Fruit fly (Drosophila melanogaster) whole organism, embryonic: ENCODE results near the gene haf.

Experiments used
- Ada2b ChIP-seq: fragments of 200-800 bp; sonication (Bioruptor generic); IDR thresholded peaks from 2 replicates; pipeline ENCODE4 v1.3.6; 2022; ENCODE audit warnings: missing biosample characterization, missing genetic modification characterization
- Atf3 ChIP-seq: fragments of 200-800 bp; sonication (Bioruptor generic); optimal IDR thresholded peaks from 3 replicates; lab custom pipeline; 2016; ENCODE audit warnings: missing biosample characterization, missing genetic modification characterization
- CG11247 ChIP-seq: fragments of 200-800 bp; sonication (Bioruptor generic); IDR thresholded peaks from 2 replicates; pipeline ENCODE4 v1.3.6; 2022; ENCODE audit warnings: missing biosample characterization, missing genetic modification characterization
- CG11398 ChIP-seq: fragments of 200-800 bp; sonication (Bioruptor generic); optimal IDR thresholded peaks from 2 replicates; lab custom pipeline; 2016; ENCODE audit warnings: missing biosample characterization, missing genetic modification characterization
- CG12391 ChIP-seq: fragments of 200-800 bp; sonication (Bioruptor generic); optimal IDR thresholded peaks from 3 replicates; lab custom pipeline; 2018; ENCODE audit warnings: missing biosample characterization, mild to moderate bottlenecking, missing genetic modification characterization, moderate library complexity
- CG14710 ChIP-seq: fragments of 200-800 bp; sonication (Bioruptor generic); optimal IDR thresholded peaks from 3 replicates; lab custom pipeline; 2019; ENCODE audit warnings: missing biosample characterization, mild to moderate bottlenecking, missing genetic modification characterization, moderate library complexity
- CG14965 ChIP-seq: fragments of 200-800 bp; sonication (Bioruptor generic); optimal IDR thresholded peaks from 2 replicates; lab custom pipeline; 2016; ENCODE audit warnings: missing biosample characterization, missing genetic modification characterization, borderline replicate concordance
- CG17328 ChIP-seq: fragments of 200-800 bp; sonication (Bioruptor generic); IDR thresholded peaks from 2 replicates; pipeline ENCODE4 v1.3.6; 2022; ENCODE audit warnings: missing biosample characterization, missing genetic modification characterization
- CG17568 ChIP-seq: fragments of 200-800 bp; sonication (Bioruptor generic); optimal IDR thresholded peaks from 2 replicates; lab custom pipeline; 2018; ENCODE audit warnings: missing biosample characterization, mild to moderate bottlenecking, missing genetic modification characterization, moderate library complexity
- CG31224 ChIP-seq: fragments of 200-800 bp; sonication (Bioruptor generic); IDR thresholded peaks from 2 replicates; pipeline ENCODE4 v1.3.6; 2022; ENCODE audit warnings: missing biosample characterization, missing genetic modification characterization
- CG31441 ChIP-seq: fragments of 200-800 bp; sonication (Bioruptor generic); IDR thresholded peaks from 2 replicates; pipeline ENCODE4 v1.3.6; 2022; ENCODE audit warnings: missing biosample characterization, missing genetic modification characterization
- CG4404 ChIP-seq: fragments of 200-800 bp; sonication (Bioruptor generic); IDR thresholded peaks from 2 replicates; pipeline ENCODE4 v1.3.6; 2022; ENCODE audit warnings: missing biosample characterization, missing genetic modification characterization
- CG6683 ChIP-seq: fragments of 200-800 bp; sonication (Bioruptor generic); optimal IDR thresholded peaks from 2 replicates; lab custom pipeline; 2017; ENCODE audit warnings: missing biosample characterization, mild to moderate bottlenecking, missing genetic modification characterization, missing genetic modification reagents
- CG6791 ChIP-seq: fragments of 200-800 bp; sonication (Bioruptor generic); IDR thresholded peaks from 3 replicates; pipeline ENCODE4 v1.3.6; 2022; ENCODE audit warnings: missing biosample characterization, missing genetic modification characterization; ENCODE audit not compliant: partially characterized antibody
- CG7556 ChIP-seq: fragments of 200-800 bp; sonication (Bioruptor generic); optimal IDR thresholded peaks from 2 replicates; lab custom pipeline; 2017; ENCODE audit warnings: missing biosample characterization, mild to moderate bottlenecking, missing genetic modification characterization
- CG7963 ChIP-seq: fragments of 200-800 bp; sonication (Bioruptor generic); IDR thresholded peaks from 3 replicates; pipeline ENCODE4 v1.3.6; 2022; ENCODE audit warnings: missing biosample characterization, missing genetic modification characterization; ENCODE audit not compliant: partially characterized antibody
- CG8359 ChIP-seq: fragments of 200-800 bp; sonication (Bioruptor generic); optimal IDR thresholded peaks from 2 replicates; lab custom pipeline; 2017; ENCODE audit warnings: missing biosample characterization, mild to moderate bottlenecking, missing genetic modification characterization, borderline replicate concordance
- CHES-1-like ChIP-seq: fragments of 200-800 bp; sonication (Bioruptor generic); optimal IDR thresholded peaks from 2 replicates; lab custom pipeline; 2016; ENCODE audit warnings: missing biosample characterization, missing genetic modification characterization
- Gsc ChIP-seq: fragments of 200-800 bp; sonication (Bioruptor generic); IDR thresholded peaks from 2 replicates; pipeline ENCODE4 v1.3.6; 2022; ENCODE audit warnings: missing biosample characterization, missing genetic modification characterization
- NC2β ChIP-seq: fragments of 200-800 bp; sonication (Bioruptor generic); optimal IDR thresholded peaks from 2 replicates; lab custom pipeline; 2016; ENCODE audit warnings: missing biosample characterization, missing genetic modification characterization
- Neu2 ChIP-seq: fragments of 200-800 bp; sonication (Bioruptor generic); optimal IDR thresholded peaks from 3 replicates; lab custom pipeline; 2016; ENCODE audit warnings: missing biosample characterization, missing genetic modification characterization, borderline replicate concordance
- NfI ChIP-seq: fragments of 200-800 bp; sonication (Bioruptor generic); optimal IDR thresholded peaks from 3 replicates; lab custom pipeline; 2018; ENCODE audit warnings: missing biosample characterization, mild to moderate bottlenecking, missing genetic modification characterization, moderate library complexity
- Sox100B ChIP-seq: fragments of 200-800 bp; sonication (Bioruptor generic); optimal IDR thresholded peaks from 3 replicates; lab custom pipeline; 2018; ENCODE audit warnings: missing biosample characterization, mild to moderate bottlenecking, missing genetic modification characterization
- Sox102F ChIP-seq: fragments of 200-800 bp; sonication (Bioruptor generic); optimal IDR thresholded peaks from 2 replicates; lab custom pipeline; 2018; ENCODE audit warnings: missing biosample characterization, mild to moderate bottlenecking, missing genetic modification characterization, moderate library complexity
- Spps ChIP-seq: fragments of 200-800 bp; sonication (Bioruptor generic); optimal IDR thresholded peaks from 2 replicates; lab custom pipeline; 2018; ENCODE audit warnings: missing biosample characterization, mild to moderate bottlenecking, missing genetic modification characterization
- Ssrp ChIP-seq: fragments of 200-800 bp; sonication (Bioruptor generic); optimal IDR thresholded peaks from 2 replicates; lab custom pipeline; 2018; ENCODE audit warnings: missing biosample characterization, mild to moderate bottlenecking, missing genetic modification characterization, moderate library complexity
- Usf ChIP-seq: fragments of 200-800 bp; sonication (Bioruptor generic); optimal IDR thresholded peaks from 2 replicates; lab custom pipeline; 2017; ENCODE audit warnings: missing genotype, missing biosample characterization, missing genetic modification characterization
- YL-1 ChIP-seq: fragments of 200-800 bp; sonication (Bioruptor generic); optimal IDR thresholded peaks from 3 replicates; lab custom pipeline; 2017; ENCODE audit warnings: missing biosample characterization, mild to moderate bottlenecking, missing genetic modification characterization
- ac ChIP-seq: fragments of 200-800 bp; sonication (Bioruptor generic); optimal IDR thresholded peaks from 3 replicates; lab custom pipeline; 2017; ENCODE audit warnings: missing biosample characterization, mild to moderate bottlenecking, missing genetic modification characterization
- al ChIP-seq: fragments of 200-800 bp; sonication (Bioruptor generic); IDR thresholded peaks from 2 replicates; pipeline ENCODE4 v1.3.6; 2022; ENCODE audit warnings: missing biosample characterization, missing genetic modification characterization
- ap ChIP-seq: fragments of 200-800 bp; sonication (Bioruptor generic); IDR thresholded peaks from 2 replicates; pipeline ENCODE4 v1.3.6; 2022; ENCODE audit warnings: missing biosample characterization, missing genetic modification characterization
- bab2 ChIP-seq: fragments of 200-800 bp; sonication (Bioruptor generic); optimal IDR thresholded peaks from 2 replicates; lab custom pipeline; 2016; ENCODE audit warnings: missing biosample characterization, missing genetic modification characterization
- bbx ChIP-seq: fragments of 200-800 bp; sonication (Bioruptor generic); IDR thresholded peaks from 2 replicates; pipeline ENCODE4 v1.3.6; 2022; ENCODE audit warnings: missing biosample characterization, missing genetic modification characterization; ENCODE audit not compliant: partially characterized antibody
- chinmo ChIP-seq: fragments of 200-800 bp; sonication (Bioruptor generic); IDR thresholded peaks from 4 replicates; pipeline ENCODE4 v1.3.6; 2022; ENCODE audit warnings: missing biosample characterization, missing genetic modification characterization; ENCODE audit not compliant: partially characterized antibody
- fd96Cb ChIP-seq: fragments of 200-800 bp; sonication (Bioruptor generic); optimal IDR thresholded peaks from 2 replicates; lab custom pipeline; 2018; ENCODE audit warnings: missing biosample characterization, mild to moderate bottlenecking, missing genetic modification characterization, moderate library complexity
- grn ChIP-seq: fragments of 200-800 bp; sonication (Bioruptor generic); optimal IDR thresholded peaks from 3 replicates; lab custom pipeline; 2017; ENCODE audit warnings: missing biosample characterization, missing genetic modification characterization
- gro ChIP-seq: fragments of 200-800 bp; sonication (Bioruptor generic); optimal IDR thresholded peaks from 2 replicates; lab custom pipeline; 2016; ENCODE audit warnings: missing biosample characterization, missing genetic modification characterization
- ken ChIP-seq: fragments of 200-800 bp; sonication (Bioruptor generic); IDR thresholded peaks from 3 replicates; pipeline ENCODE4 v1.3.6; 2022; ENCODE audit warnings: missing biosample characterization, missing genetic modification characterization
- kni ChIP-seq: fragments of 200-800 bp; sonication (Bioruptor generic); optimal IDR thresholded peaks from 3 replicates; lab custom pipeline; 2017; ENCODE audit warnings: mild to moderate bottlenecking, missing biosample characterization, missing genetic modification reagents, missing genetic modification characterization
- mirr ChIP-seq: fragments of 200-800 bp; sonication (Bioruptor generic); optimal IDR thresholded peaks from 3 replicates; lab custom pipeline; 2018; ENCODE audit warnings: missing biosample characterization, mild to moderate bottlenecking, missing genetic modification characterization
- phol ChIP-seq: fragments of 200-800 bp; sonication (Bioruptor generic); optimal IDR thresholded peaks from 3 replicates; lab custom pipeline; 2018; ENCODE audit warnings: missing biosample characterization, mild to moderate bottlenecking, missing genetic modification characterization, moderate library complexity
- pros ChIP-seq: fragments of 200-800 bp; sonication (Bioruptor generic); optimal IDR thresholded peaks from 3 replicates; lab custom pipeline; 2019; ENCODE audit warnings: missing biosample characterization, mild to moderate bottlenecking, missing genetic modification characterization, moderate library complexity
- sd ChIP-seq: fragments of 200-800 bp; sonication (Bioruptor generic); optimal IDR thresholded peaks from 3 replicates; lab custom pipeline; 2018; ENCODE audit warnings: missing biosample characterization, mild to moderate bottlenecking, missing genetic modification characterization, moderate library complexity
- sima ChIP-seq: fragments of 200-800 bp; sonication (Bioruptor generic); optimal IDR thresholded peaks from 2 replicates; lab custom pipeline; 2016; ENCODE audit warnings: missing biosample characterization, missing genetic modification characterization
- sna ChIP-seq: fragments of 200-800 bp; sonication (Bioruptor generic); IDR thresholded peaks from 2 replicates; pipeline ENCODE4 v1.3.6; 2022; ENCODE audit warnings: missing biosample characterization, missing genetic modification characterization; ENCODE audit not compliant: partially characterized antibody
- sob ChIP-seq: fragments of 200-800 bp; sonication (Bioruptor generic); IDR thresholded peaks from 2 replicates; pipeline ENCODE4 v1.3.6; 2022; ENCODE audit warnings: missing biosample characterization, missing genetic modification characterization
- sug ChIP-seq: fragments of 200-800 bp; optimal IDR thresholded peaks from 2 replicates; lab custom pipeline; 2019; ENCODE audit warnings: missing biosample characterization, mild to moderate bottlenecking, missing genetic modification characterization, moderate library complexity
- tup ChIP-seq: fragments of 200-800 bp; sonication (Bioruptor generic); optimal IDR thresholded peaks from 2 replicates; lab custom pipeline; 2016; ENCODE audit warnings: missing biosample characterization, mild to moderate bottlenecking, missing genetic modification characterization, moderate library complexity
- twi ChIP-seq: fragments of 200-800 bp; optimal IDR thresholded peaks from 2 replicates; lab custom pipeline; 2019; ENCODE audit warnings: missing biosample characterization, mild to moderate bottlenecking, missing genetic modification characterization, moderate library complexity
- vnd ChIP-seq: fragments of 200-800 bp; sonication (Bioruptor generic); IDR thresholded peaks from 3 replicates; pipeline ENCODE4 v1.3.6; 2022; ENCODE audit warnings: missing biosample characterization, missing genetic modification characterization; ENCODE audit not compliant: partially characterized antibody
- vvl ChIP-seq: fragments of 200-800 bp; sonication (Bioruptor generic); IDR thresholded peaks from 2 replicates; pipeline ENCODE4 v1.3.6; 2022; ENCODE audit warnings: missing biosample characterization, missing genetic modification characterization

Gene haf

DNA sequence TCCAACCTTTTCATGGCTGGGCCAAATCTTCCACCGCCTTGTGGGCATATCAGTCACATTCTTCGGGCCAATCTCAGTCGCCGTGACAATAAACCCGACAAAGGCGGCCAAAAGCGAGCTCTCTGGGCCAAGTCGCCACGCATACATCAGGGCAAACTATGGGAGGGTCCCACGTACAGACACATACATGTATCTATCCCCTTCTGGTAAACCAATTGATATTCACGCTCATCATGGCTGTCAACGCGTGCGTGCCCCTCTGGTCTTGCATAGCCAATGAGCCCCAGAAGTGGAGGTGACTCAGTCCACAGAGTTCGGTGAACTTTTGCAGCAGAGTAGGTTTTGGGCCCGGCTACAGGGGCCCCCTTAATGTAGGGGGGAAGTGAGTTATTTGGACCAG is 41.8 kb downstream of the haf start (continued):
- TF ChIP-seq CG14710 (tag; lab: Kevin White, UChicago) (no peak), twi (tag; lab: Kevin White, UChicago) (no peak), bbx (GFP tag; lab: Robert Waterston, UW) (no peak), mirr (GFP tag; lab: Kevin White, UChicago) (no peak), CG31224 (no peak), CG7556 (GFP tag; lab: Kevin White, UChicago) (no peak), ken (GFP tag; lab: Robert Waterston, UW) (no peak), grn (GFP tag; lab: Kevin White, UChicago) (peak; percentile 71), kni (GFP tag; lab: Kevin White, UChicago) (peak; percentile 86), CG7963 (no peak), pros (GFP tag; lab: Kevin White, UChicago) (peak; percentile 60), vvl (peak; percentile 95), sug (tag; lab: Kevin White, UChicago) (no peak), Ada2b (GFP tag; lab: Robert Waterston, UW) (no peak), gro (GFP tag; lab: Kevin White, UChicago) (no peak), chinmo (GFP tag; lab: Robert Waterston, UW) (0 out of 4 replicates have a peak, but pooled peaks have one; percentile 69), ac (GFP tag; lab: Kevin White, UChicago) (no peak), Ssrp (tag; lab: Kevin White, UChicago) (no peak), NfI (GFP tag; lab: Kevin White, UChicago) (no peak), tup (GFP tag; lab: Kevin White, UChicago) (no peak), Gsc (GFP tag; lab: Robert Waterston, UW) (no peak), al (no peak), NC2β (no peak), CG6683 (GFP tag; lab: Kevin White, UChicago) (no peak), CG17568 (GFP tag; lab: Kevin White, UChicago) (no peak), Spps (tag; lab: Kevin White, UChicago) (no peak), vnd (GFP tag; lab: Robert Waterston, UW) (no peak), Usf (GFP tag; lab: Kevin White, UChicago) (no peak), YL-1 (no peak), CG14965 (GFP tag; lab: Kevin White, UChicago) (no peak), Neu2 (GFP tag; lab: Kevin White, UChicago) (no peak), fd96Cb (no peak), CG31441 (no peak), CG6791 (GFP tag; lab: Robert Waterston, UW) (no peak), CHES-1-like (GFP tag; lab: Kevin White, UChicago) (no peak), sima (GFP tag; lab: Kevin White, UChicago) (no peak), sd (tag; lab: Kevin White, UChicago) (peak; percentile 87), sna (GFP tag; lab: Robert Waterston, UW) (no peak), Sox100B (GFP tag; lab: Kevin White, UChicago) (no peak), Sox102F (GFP tag; lab: Kevin White, UChicago) (no peak), sob (GFP tag; lab: Robert Waterston, UW) (0 out of 2 replicates have a peak, but pooled peaks have one; percentile 21), CG12391 (tag; lab: Kevin White, UChicago) (no peak), CG17328 (GFP tag; lab: Robert Waterston, UW) (no peak), phol (tag; lab: Kevin White, UChicago) (no peak), CG11247 (no peak), CG8359 (GFP tag; lab: Kevin White, UChicago) (no peak), CG4404 (no peak), CG11398 (GFP tag; lab: Kevin White, UChicago) (no peak), Atf3 (GFP tag; lab: Kevin White, UChicago) (no peak), ap (GFP tag; lab: Robert Waterston, UW) (no peak), bab2 (GFP tag; lab: Kevin White, UChicago) (no peak)
